Fruit fly (Drosophila melanogaster) S2 (cell line): Measurements from ENCODE around the gene bun.

Experiments
- CG8478 ChIP-seq: fragments of >200 bp; optimal IDR thresholded peaks from 2 replicates; lab custom pipeline; 2018
- CTCF ChIP-seq, 2 experiments: fragments of >200 bp; optimal IDR thresholded peaks; 2 replicates each; lab custom pipeline; 2018

dm6 chr2L:12543851-12544250 is 2.6 kb downstream of the bun start:
- no peak for TF ChIP-seq CG8478 (lab: Kevin White, UChicago)
- no peak for TF ChIP-seq CTCF (optimal IDR thresholded peaks at IDR 0.05; lab: Kevin White, UChicago)
